Fruit fly (Drosophila melanogaster) whole organism, embryonic: ENCODE measurements around the gene Or83a.

ENCODE experiments used
- B-H1 ChIP-seq: fragments of 200-800 bp; sonication (Bioruptor generic); IDR thresholded peaks from 3 replicates; pipeline ENCODE4 v1.3.6; 2022; ENCODE audit warnings: missing biosample characterization, missing genetic modification characterization
- Bteb2 ChIP-seq: fragments of 200-800 bp; sonication (Bioruptor generic); optimal IDR thresholded peaks from 2 replicates; lab custom pipeline; 2016; ENCODE audit warnings: missing biosample characterization, missing genetic modification characterization
- C15 ChIP-seq: fragments of 200-800 bp; sonication (Bioruptor generic); IDR thresholded peaks from 3 replicates; pipeline ENCODE4 v1.3.6; 2022; ENCODE audit warnings: missing biosample characterization, missing genetic modification characterization
- CG10321 ChIP-seq: fragments of 200-800 bp; sonication (Bioruptor generic); IDR thresholded peaks from 2 replicates; pipeline ENCODE4 v1.3.6; 2022; ENCODE audit warnings: missing biosample characterization, missing genetic modification characterization
- CG11398 ChIP-seq: fragments of 200-800 bp; sonication (Bioruptor generic); optimal IDR thresholded peaks from 2 replicates; lab custom pipeline; 2016; ENCODE audit warnings: missing biosample characterization, missing genetic modification characterization
- CG13775 ChIP-seq: fragments of 200-800 bp; sonication (Bioruptor generic); optimal IDR thresholded peaks from 3 replicates; lab custom pipeline; 2017; ENCODE audit warnings: missing biosample characterization, mild to moderate bottlenecking, missing genetic modification characterization
- CG15601 ChIP-seq: fragments of 200-800 bp; sonication (Bioruptor generic); optimal IDR thresholded peaks from 3 replicates; lab custom pipeline; 2019; ENCODE audit warnings: missing biosample characterization, mild to moderate bottlenecking, missing genetic modification characterization, moderate library complexity
- CG15696 ChIP-seq: fragments of 200-800 bp; sonication (Bioruptor generic); optimal IDR thresholded peaks from 2 replicates; lab custom pipeline; 2019; ENCODE audit warnings: missing biosample characterization, mild to moderate bottlenecking, missing genetic modification characterization, moderate library complexity
- CG1603 ChIP-seq: fragments of 200-800 bp; sonication (Bioruptor generic); optimal IDR thresholded peaks from 2 replicates; lab custom pipeline; 2019; ENCODE audit warnings: missing biosample characterization, mild to moderate bottlenecking, missing genetic modification characterization, moderate library complexity
- CG16863 ChIP-seq: fragments of 200-800 bp; sonication (Bioruptor generic); optimal IDR thresholded peaks from 3 replicates; lab custom pipeline; 2016; ENCODE audit warnings: missing biosample characterization, missing genetic modification characterization
- CG18476 ChIP-seq: fragments of 200-800 bp; sonication (Bioruptor generic); optimal IDR thresholded peaks from 2 replicates; lab custom pipeline; 2016; ENCODE audit warnings: missing biosample characterization, mild to moderate bottlenecking, missing genetic modification characterization
- CG34376 ChIP-seq: fragments of 200-800 bp; sonication (Bioruptor generic); optimal IDR thresholded peaks from 2 replicates; lab custom pipeline; 2018; ENCODE audit warnings: missing biosample characterization, mild to moderate bottlenecking, missing genetic modification characterization
- CG6254 ChIP-seq: fragments of 200-800 bp; sonication (Bioruptor generic); optimal IDR thresholded peaks from 3 replicates; lab custom pipeline; 2017; ENCODE audit warnings: mild to moderate bottlenecking, missing biosample characterization, missing genetic modification reagents, missing genetic modification characterization
- CG6689 ChIP-seq: fragments of 200-800 bp; sonication (Bioruptor generic); IDR thresholded peaks from 2 replicates; pipeline ENCODE4 v1.3.6; 2022; ENCODE audit warnings: missing biosample characterization, missing genetic modification characterization
- CG7357 ChIP-seq: fragments of 200-800 bp; sonication (Bioruptor generic); IDR thresholded peaks from 3 replicates; pipeline ENCODE4 v1.3.6; 2022; ENCODE audit warnings: missing biosample characterization, missing genetic modification characterization
- CG7963 ChIP-seq: fragments of 200-800 bp; sonication (Bioruptor generic); IDR thresholded peaks from 3 replicates; pipeline ENCODE4 v1.3.6; 2022; ENCODE audit warnings: missing biosample characterization, missing genetic modification characterization; ENCODE audit not compliant: partially characterized antibody
- CHES-1-like ChIP-seq: fragments of 200-800 bp; sonication (Bioruptor generic); optimal IDR thresholded peaks from 2 replicates; lab custom pipeline; 2016; ENCODE audit warnings: missing biosample characterization, missing genetic modification characterization
- Doc2 ChIP-seq: fragments of 200-800 bp; sonication (Bioruptor generic); IDR thresholded peaks from 2 replicates; pipeline ENCODE4 v1.3.6; 2022; ENCODE audit warnings: missing biosample characterization, missing genetic modification characterization
- ERR ChIP-seq: fragments of 200-800 bp; sonication (Bioruptor generic); optimal IDR thresholded peaks from 2 replicates; lab custom pipeline; 2016; ENCODE audit warnings: missing biosample characterization, missing genetic modification characterization
- Fer3 ChIP-seq: fragments of 200-800 bp; sonication (Bioruptor generic); optimal IDR thresholded peaks from 2 replicates; lab custom pipeline; 2018; ENCODE audit warnings: missing biosample characterization, mild to moderate bottlenecking, missing genetic modification characterization, moderate library complexity
- H15 ChIP-seq: fragments of 200-800 bp; sonication (Bioruptor generic); IDR thresholded peaks from 3 replicates; pipeline ENCODE4 v1.3.6; 2022; ENCODE audit warnings: missing biosample characterization, missing genetic modification characterization
- HLH4C ChIP-seq: fragments of 200-800 bp; sonication (Bioruptor generic); IDR thresholded peaks from 3 replicates; pipeline ENCODE4 v1.3.6; 2022; ENCODE audit warnings: missing biosample characterization, missing genetic modification characterization; ENCODE audit not compliant: partially characterized antibody
- Hand ChIP-seq: fragments of 200-800 bp; sonication (Bioruptor generic); optimal IDR thresholded peaks from 2 replicates; lab custom pipeline; 2017; ENCODE audit warnings: mild to moderate bottlenecking, missing biosample characterization, missing genetic modification reagents, missing genetic modification characterization
- Hmr ChIP-seq: fragments of 200-800 bp; sonication (Bioruptor generic); optimal IDR thresholded peaks from 3 replicates; lab custom pipeline; 2017; ENCODE audit warnings: mild to moderate bottlenecking, missing biosample characterization, missing genetic modification reagents, missing genetic modification characterization
- Hmx ChIP-seq: fragments of 200-800 bp; sonication (Bioruptor generic); optimal IDR thresholded peaks from 2 replicates; lab custom pipeline; 2016; ENCODE audit warnings: missing biosample characterization, missing genetic modification characterization
- MTF-1 ChIP-seq: fragments of 200-800 bp; sonication (Bioruptor generic); optimal IDR thresholded peaks from 2 replicates; lab custom pipeline; 2018; ENCODE audit warnings: missing biosample characterization, mild to moderate bottlenecking, missing genetic modification characterization, borderline replicate concordance
- Meics ChIP-seq: fragments of 200-800 bp; sonication (Bioruptor generic); optimal IDR thresholded peaks from 2 replicates; lab custom pipeline; 2017; ENCODE audit warnings: missing biosample characterization, mild to moderate bottlenecking, missing genetic modification characterization
- PHDP ChIP-seq: fragments of 200-800 bp; sonication (Bioruptor generic); optimal IDR thresholded peaks from 3 replicates; lab custom pipeline; 2018; ENCODE audit warnings: missing biosample characterization, mild to moderate bottlenecking, missing genetic modification characterization, moderate library complexity
- Six4 ChIP-seq: fragments of 200-800 bp; sonication (Bioruptor generic); optimal IDR thresholded peaks from 2 replicates; lab custom pipeline; 2016; ENCODE audit warnings: missing biosample characterization, missing genetic modification characterization
- Sry-β ChIP-seq: fragments of 200-800 bp; sonication (Bioruptor generic); optimal IDR thresholded peaks from 2 replicates; lab custom pipeline; 2018; ENCODE audit warnings: missing biosample characterization, mild to moderate bottlenecking, missing genetic modification characterization, moderate library complexity
- Ssrp ChIP-seq: fragments of 200-800 bp; sonication (Bioruptor generic); optimal IDR thresholded peaks from 2 replicates; lab custom pipeline; 2018; ENCODE audit warnings: missing biosample characterization, mild to moderate bottlenecking, missing genetic modification characterization, moderate library complexity
- ato ChIP-seq: fragments of 200-800 bp; sonication (Bioruptor generic); IDR thresholded peaks from 2 replicates; pipeline ENCODE4 v1.3.6; 2022; ENCODE audit warnings: missing biosample characterization, missing genetic modification characterization; ENCODE audit not compliant: partially characterized antibody
- chn ChIP-seq: fragments of 200-800 bp; sonication (Bioruptor generic); optimal IDR thresholded peaks from 2 replicates; lab custom pipeline; 2016; ENCODE audit warnings: missing biosample characterization, missing genetic modification characterization
- eve ChIP-seq, 2 experiments: fragments of >200 bp; optimal IDR thresholded peaks; 2 replicates each; lab custom pipeline; 2017; ENCODE audit warnings: missing biosample characterization in 2 of 2, missing genetic modification characterization in 2 of 2
- fd102C ChIP-seq: fragments of 200-800 bp; sonication (Bioruptor generic); optimal IDR thresholded peaks from 2 replicates; lab custom pipeline; 2018; ENCODE audit warnings: missing biosample characterization, mild to moderate bottlenecking, missing genetic modification characterization, moderate library complexity
- fru ChIP-seq: fragments of >200 bp; optimal IDR thresholded peaks from 2 replicates; lab custom pipeline; 2017
- gro ChIP-seq: fragments of 200-800 bp; sonication (Bioruptor generic); optimal IDR thresholded peaks from 2 replicates; lab custom pipeline; 2016; ENCODE audit warnings: missing biosample characterization, missing genetic modification characterization
- ham ChIP-seq: fragments of 200-800 bp; sonication (Bioruptor generic); IDR thresholded peaks from 2 replicates; pipeline ENCODE4 v1.3.6; 2022; ENCODE audit warnings: missing biosample characterization, missing genetic modification characterization
- hb ChIP-seq: fragments of 200-800 bp; sonication (Bioruptor generic); IDR thresholded peaks from 3 replicates; pipeline ENCODE4 v1.3.6; 2022; ENCODE audit warnings: missing biosample characterization, missing genetic modification characterization; ENCODE audit not compliant: partially characterized antibody
- her ChIP-seq: fragments of 200-800 bp; sonication (Bioruptor generic); optimal IDR thresholded peaks from 2 replicates; lab custom pipeline; 2016; ENCODE audit warnings: missing biosample characterization, missing genetic modification characterization
- jigr1 ChIP-seq: fragments of 200-800 bp; sonication (Bioruptor generic); IDR thresholded peaks from 3 replicates; pipeline ENCODE4 v1.3.6; 2022; ENCODE audit warnings: missing biosample characterization, missing genetic modification characterization
- knrl ChIP-seq: fragments of 200-800 bp; sonication (Bioruptor generic); IDR thresholded peaks from 3 replicates; pipeline ENCODE4 v1.3.6; 2022; ENCODE audit warnings: missing biosample characterization, missing genetic modification characterization; ENCODE audit not compliant: partially characterized antibody
- nerfin-2 ChIP-seq: fragments of 200-800 bp; sonication (Bioruptor generic); IDR thresholded peaks from 2 replicates; pipeline ENCODE4 v1.3.6; 2022; ENCODE audit warnings: missing biosample characterization, missing genetic modification characterization; ENCODE audit not compliant: partially characterized antibody
- p53 ChIP-seq: fragments of 200-800 bp; sonication (Bioruptor generic); optimal IDR thresholded peaks from 2 replicates; lab custom pipeline; 2016; ENCODE audit warnings: missing biosample characterization, missing genetic modification characterization
- pho ChIP-seq: fragments of 200-800 bp; sonication (Bioruptor generic); optimal IDR thresholded peaks from 2 replicates; lab custom pipeline; 2016; ENCODE audit warnings: missing biosample characterization, missing genetic modification characterization
- pzg ChIP-seq: fragments of 200-800 bp; sonication (Bioruptor generic); optimal IDR thresholded peaks from 3 replicates; lab custom pipeline; 2018; ENCODE audit warnings: missing biosample characterization, mild to moderate bottlenecking, missing genetic modification characterization, moderate library complexity
- row ChIP-seq: fragments of 200-800 bp; sonication (Bioruptor generic); IDR thresholded peaks from 3 replicates; pipeline ENCODE4 v1.3.6; 2022; ENCODE audit warnings: missing biosample characterization, missing genetic modification characterization
- scrt ChIP-seq: fragments of 200-800 bp; sonication (Bioruptor generic); optimal IDR thresholded peaks from 2 replicates; lab custom pipeline; 2018; ENCODE audit warnings: missing biosample characterization, mild to moderate bottlenecking, missing genetic modification characterization, moderate library complexity
- so ChIP-seq: fragments of 200-800 bp; sonication (Bioruptor generic); IDR thresholded peaks from 3 replicates; pipeline ENCODE4 v1.3.6; 2022; ENCODE audit warnings: missing biosample characterization, missing genetic modification characterization
- tio ChIP-seq: fragments of 200-800 bp; sonication (Bioruptor generic); optimal IDR thresholded peaks from 2 replicates; lab custom pipeline; 2017; ENCODE audit warnings: missing biosample characterization, missing genetic modification characterization, inconsistent platforms

The Or83a gene

dm6 chr3R:5368170-5368781 is 30.7 kb downstream of the Or83a start, which contains the start of gene Cerk (continued):
- TF ChIP-seq nerfin-2 (GFP tag; lab: Robert Waterston, UW) (peak; percentile 57), fru (no peak), ham (no peak), Hmx (no peak), ato (GFP tag; lab: Robert Waterston, UW) (0 out of 2 replicates have a peak, but pooled peaks have one; percentile 28), Bteb2 (GFP tag; lab: Kevin White, UChicago) (no peak), CG15601 (peak; percentile 16), CHES-1-like (GFP tag; lab: Kevin White, UChicago) (peak; percentile 52), HLH4C (GFP tag; lab: Robert Waterston, UW) (peak; percentile 59; the same call in 2 of the 3 replicates), so (GFP tag; lab: Robert Waterston, UW) (no peak; the same call in 2 of the 3 replicates), CG7357 (GFP tag; lab: Robert Waterston, UW) (0 out of 3 replicates have a peak, but pooled peaks have one; percentile 22), knrl (peak; percentile 65; the same call in 2 of the 3 replicates), p53 (no peak), CG6254 (GFP tag; lab: Kevin White, UChicago) (no peak), chn (GFP tag; lab: Kevin White, UChicago) (peak; percentile 69), pho (no peak), PHDP (tag; lab: Kevin White, UChicago) (peak; percentile 36), tio (GFP tag; lab: Kevin White, UChicago) (no peak), CG15696 (tag; lab: Kevin White, UChicago) (no peak), scrt (GFP tag; lab: Kevin White, UChicago) (no peak), CG7963 (no peak), C15 (GFP tag; lab: Robert Waterston, UW) (no peak), CG16863 (no peak), her (GFP tag; lab: Kevin White, UChicago) (peak; percentile 51), Sry-β (GFP tag; lab: Kevin White, UChicago) (peak; percentile 56), eve (GFP tag; optimal IDR thresholded peaks at IDR 0.05; lab: Kevin White, UChicago) (no peak), ERR (GFP tag; lab: Kevin White, UChicago) (peak; percentile 49), Ssrp (tag; lab: Kevin White, UChicago) (no peak), jigr1 (no peak), B-H1 (GFP tag; lab: Robert Waterston, UW) (no peak; the same call in 2 of the 3 replicates), MTF-1 (peak; percentile 12), H15 (GFP tag; lab: Robert Waterston, UW) (0 out of 3 replicates have a peak, but pooled peaks have one; percentile 8), Fer3 (tag; lab: Kevin White, UChicago) (peak; percentile 36), CG1603 (peak; percentile 73), Meics (GFP tag; lab: Kevin White, UChicago) (peak; percentile 28), Hmr (GFP tag; lab: Kevin White, UChicago) (peak; percentile 38), Hand (GFP tag; lab: Kevin White, UChicago) (no peak), CG6689 (GFP tag; lab: Robert Waterston, UW) (no peak), row (GFP tag; lab: Robert Waterston, UW) (peak; percentile 87), fd102C (GFP tag; lab: Kevin White, UChicago) (no peak), pzg (GFP tag; lab: Kevin White, UChicago) (peak; percentile 91), CG11398 (GFP tag; lab: Kevin White, UChicago) (peak; percentile 2), Six4 (GFP tag; lab: Kevin White, UChicago) (no peak), CG13775 (GFP tag; lab: Kevin White, UChicago) (no peak), Doc2 (no peak), gro (GFP tag; lab: Kevin White, UChicago) (peak; percentile 38), CG18476 (GFP tag; lab: Kevin White, UChicago) (no peak), hb (no peak), CG10321 (GFP tag; lab: Robert Waterston, UW) (no peak), CG34376 (GFP tag; lab: Kevin White, UChicago) (no peak)
